Worm (Caenorhabditis elegans): ENCODE data around the gene W04D12.1.

Gene W04D12.1

DNA sequence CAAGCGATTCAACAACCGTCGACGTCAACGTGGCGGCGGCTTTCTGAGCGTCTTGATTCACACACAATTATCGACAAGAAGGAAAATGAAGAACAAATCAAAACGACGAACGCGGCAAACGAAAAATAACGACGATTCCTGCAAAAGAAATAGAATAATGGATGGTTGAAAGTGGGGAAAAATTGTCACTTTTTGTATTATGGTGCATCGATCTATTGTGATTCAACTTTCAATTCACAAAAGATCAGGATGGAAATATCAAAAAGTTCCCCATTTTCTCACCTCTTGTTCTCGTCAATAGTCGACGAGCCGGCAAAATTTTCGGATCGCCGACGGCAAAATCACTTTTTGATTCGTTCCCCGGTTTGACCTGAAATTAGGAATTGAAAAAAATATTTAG is 3.4 kb upstream of the W04D12.1 start, which contains the start of the genes R12B2.13 and mdt-15:
Gene R12B2.13, minus strand, starts transcription at position 101 of the 400 bp plus-strand sequence.
Gene mdt-15, minus strand, starts transcription at position 376 of the 400 bp plus-strand sequence.
- TF ChIP-seq B0336.3 (GFP tag; IDR thresholded peaks at IDR 0.05) (no peak), pbrm-1 (GFP tag; IDR thresholded peaks at IDR 0.05) (0 out of 2 replicates have a peak, but pooled peaks have one; percentile 26), Y53G8AR.9 (GFP tag; conservative IDR thresholded peaks at IDR 0.05) (0 out of 2 replicates have a peak, but pooled peaks have one; percentile 41)

DNA sequence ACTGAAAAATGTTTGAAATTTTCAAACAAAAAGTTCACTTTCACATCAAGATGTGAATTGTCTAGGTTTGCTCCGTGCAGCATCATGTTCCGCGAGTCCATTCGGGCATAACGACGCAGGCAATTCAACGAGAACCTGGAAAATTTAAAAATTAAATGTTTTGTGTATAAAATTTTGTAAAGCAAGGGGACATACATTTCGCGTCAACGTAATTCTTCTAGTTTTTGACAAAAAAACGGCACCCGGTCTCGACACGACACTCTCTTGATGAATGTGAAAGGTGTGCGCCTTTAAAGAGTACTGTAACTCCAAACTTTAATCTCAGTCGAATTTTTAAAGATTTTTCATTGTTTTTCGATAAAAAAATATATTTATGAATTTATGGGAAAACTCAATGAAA is 2.7 kb upstream of the W04D12.1 start, which contains the start of gene R12B2.6:
Gene R12B2.6, minus strand, starts transcription at position 101 of the 400 bp plus-strand sequence.
- TF ChIP-seq lsl-1 (GFP tag; optimal IDR thresholded peaks at IDR 0.05), result peak; percentile 52
- no peak for TF ChIP-seq ceh-100 (GFP tag; IDR thresholded peaks at IDR 0.05)

ce11 chrIII:5834663-5835062 is 2.1 kb upstream of the W04D12.1 start:
- TF ChIP-seq Y56A3A.18 (GFP tag; IDR thresholded peaks at IDR 0.05) (no peak), madf-8 (GFP tag; conservative IDR thresholded peaks at IDR 0.05) (peak; percentile 22; the same call in 1 of the 2 replicates), efl-1 (GFP tag; optimal IDR thresholded peaks at IDR 0.05) (peak; percentile 50), madf-6 (GFP tag; IDR thresholded peaks at IDR 0.05) (peak; percentile 42; the same call in 1 of the 2 replicates), mes-4 (tag; optimal IDR thresholded peaks at IDR 0.05) (no peak)

- TF ChIP-seq F55B11.4 (tag; optimal IDR thresholded peaks at IDR 0.05; ENCODE audit: borderline replicate concordance, insufficient read depth) (no peak), nhr-80 (tag; optimal IDR thresholded peaks at IDR 0.05) (peak; percentile 87), F22D6.2 (tag; optimal IDR thresholded peaks at IDR 0.05) (no peak), dox-1 (GFP tag; IDR thresholded peaks at IDR 0.05) (0 out of 2 replicates have a peak, but pooled peaks have one; percentile 17), zfh-2 (GFP tag; conservative IDR thresholded peaks at IDR 0.05) (peak; percentile 69), hlh-12 (tag; optimal IDR thresholded peaks at IDR 0.05) (no peak), lin-54 (GFP tag; optimal IDR thresholded peaks at IDR 0.05) (peak; percentile 8), cebp-1 (GFP tag; IDR thresholded peaks at IDR 0.05) (no peak), cebp-1 (tag; optimal IDR thresholded peaks at IDR 0.05) (peak; percentile 24), ztf-26 (tag; optimal IDR thresholded peaks at IDR 0.05) (peak; percentile 35), ZK185.1 (tag; optimal IDR thresholded peaks at IDR 0.05; ENCODE audit: poor library complexity, severe bottlenecking) (peak; percentile 36)
Observed at ce11 chrIII:5835163-5835871, 1.4 kb upstream of the W04D12.1 start.

DNA sequence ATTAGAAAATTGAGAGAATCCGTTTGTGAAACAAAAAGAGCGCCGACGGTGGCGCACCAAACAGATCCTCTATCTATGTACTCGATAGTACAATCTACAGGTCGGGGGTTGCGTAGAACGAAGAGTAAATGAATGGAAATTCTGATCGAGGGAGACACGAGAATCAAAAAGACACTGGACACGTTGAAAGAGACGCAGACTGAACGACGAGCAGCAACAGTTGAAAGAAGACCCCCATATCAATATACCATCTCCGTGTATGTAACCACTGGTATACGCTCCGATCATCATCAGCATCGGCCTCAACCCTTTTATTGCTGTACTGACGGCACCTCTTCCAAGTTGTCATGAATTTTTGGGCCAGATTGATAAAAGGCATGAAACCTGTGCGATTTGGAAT is 465 bp upstream of the W04D12.1 start:
- TF ChIP-seq let-526 (GFP tag; IDR thresholded peaks at IDR 0.05), result 0 out of 2 replicates have a peak, but pooled peaks have one; percentile 6
- TF ChIP-seq ZK185.1 (tag; optimal IDR thresholded peaks at IDR 0.05; ENCODE audit: poor library complexity, severe bottlenecking), result no peak
- TF ChIP-seq F37B4.10 (GFP tag; IDR thresholded peaks at IDR 0.05), result 0 out of 2 replicates have a peak, but pooled peaks have one; percentile 28
- TF ChIP-seq hmg-1.2 (GFP tag; IDR thresholded peaks at IDR 0.05), result peak; percentile 28; the same call in 1 of the 2 replicates

DNA sequence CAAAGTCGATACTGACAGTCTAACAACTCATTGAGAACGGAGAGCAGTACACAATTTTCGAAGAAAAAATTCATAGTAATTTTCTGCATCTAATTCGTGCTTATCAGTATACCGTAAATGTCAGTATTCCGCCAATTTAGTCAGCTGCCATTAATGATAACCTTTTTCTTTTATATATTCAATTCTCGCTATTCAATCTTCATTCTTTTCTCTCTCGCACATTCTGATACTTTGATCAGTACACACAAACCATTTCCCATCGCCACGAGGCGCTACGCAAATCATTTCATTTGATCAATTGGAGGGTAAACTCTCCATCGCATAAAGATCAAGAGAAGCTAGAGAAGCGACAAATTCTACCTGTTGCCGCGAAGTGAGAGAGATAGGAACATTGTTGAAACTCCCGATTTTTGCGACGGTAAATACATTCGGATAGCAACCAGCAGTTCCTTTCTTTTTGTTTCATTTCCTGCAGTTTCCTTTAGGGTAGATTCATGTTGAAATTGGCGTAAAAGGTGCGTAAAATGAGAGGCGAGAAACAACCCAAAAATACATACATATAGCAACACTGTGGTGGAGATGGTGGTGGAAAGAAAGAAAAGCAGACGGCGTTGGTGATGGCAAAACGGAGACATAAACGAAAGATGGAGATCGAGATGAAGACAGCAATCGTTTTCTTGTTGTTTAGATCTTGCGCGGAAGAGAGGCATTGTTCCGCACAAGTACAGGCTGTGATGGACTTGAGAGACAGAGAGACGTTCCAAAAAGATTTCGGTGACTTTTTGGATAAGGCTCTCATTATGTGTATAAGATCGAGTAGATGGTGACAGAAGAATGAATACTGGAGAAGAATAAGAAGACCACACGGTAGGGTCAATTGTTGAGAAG is 1.7 kb downstream of the W04D12.1 start:
- TF ChIP-seq lin-35 (GFP tag; optimal IDR thresholded peaks at IDR 0.05) (no peak), snpc-3.4 (tag; optimal IDR thresholded peaks at IDR 0.05) (no peak), tbp1 (GFP tag; optimal IDR thresholded peaks at IDR 0.05) (no peak), ztf-26 (tag; optimal IDR thresholded peaks at IDR 0.05) (no peak), lin-54 (GFP tag; optimal IDR thresholded peaks at IDR 0.05) (peak; percentile 9), B0035.1 (tag; optimal IDR thresholded peaks at IDR 0.05) (no peak), Y67H2A.10 (GFP tag; conservative IDR thresholded peaks at IDR 0.05) (no peak), hlh-12 (tag; optimal IDR thresholded peaks at IDR 0.05) (no peak), ets-4 (GFP tag; optimal IDR thresholded peaks at IDR 0.05) (peak; percentile 58), ceh-100 (GFP tag; IDR thresholded peaks at IDR 0.05) (no peak), mcd-1 (GFP tag; IDR thresholded peaks at IDR 0.05) (no peak), F52B5.7 (tag; optimal IDR thresholded peaks at IDR 0.05) (no peak), zfh-2 (GFP tag; conservative IDR thresholded peaks at IDR 0.05) (no peak), fkh-3 (tag; optimal IDR thresholded peaks at IDR 0.05) (no peak), ama-1 (optimal IDR thresholded peaks at IDR 0.05) (peak; percentile 77), ama-1 (GFP tag; optimal IDR thresholded peaks at IDR 0.05) (no peak), madf-8 (GFP tag; conservative IDR thresholded peaks at IDR 0.05) (no peak), ztf-28 (GFP tag; IDR thresholded peaks at IDR 0.05) (no peak)
